Worm (Caenorhabditis elegans) whole organism, L2 larva: ENCODE results near the gene fezf-1.

Experiments used
- C34F6.9 ChIP-seq: fragments of 150-350 bp; optimal IDR thresholded peaks from 2 replicates; lab custom pipeline; 2014; ENCODE audit warnings: missing biosample characterization, missing genetic modification characterization
- F13H6.1 ChIP-seq: sonication (generic microtip); optimal IDR thresholded peaks from 2 replicates; lab custom pipeline; 2016; ENCODE audit warnings: missing genetic modification characterization, missing compliant biosample characterization
- R02D3.7 ChIP-seq: fragments of 150-350 bp; optimal IDR thresholded peaks from 2 replicates; lab custom pipeline; 2014; ENCODE audit warnings: missing biosample characterization, missing genetic modification characterization
- ZK546.5 ChIP-seq: sonication (generic microtip); optimal IDR thresholded peaks from 2 replicates; lab custom pipeline; 2017; ENCODE audit warnings: missing biosample characterization, missing genetic modification characterization
- alr-1 ChIP-seq: fragments of 150-350 bp; optimal IDR thresholded peaks from 2 replicates; lab custom pipeline; 2014; ENCODE audit warnings: missing biosample characterization, missing genetic modification characterization
- ama-1 ChIP-seq: fragments of 150-350 bp; optimal IDR thresholded peaks from 2 replicates; lab custom pipeline; 2018; ENCODE audit warnings: inconsistent platforms
- blmp-1 ChIP-seq: sonication (generic microtip); optimal IDR thresholded peaks from 2 replicates; lab custom pipeline; 2017; ENCODE audit warnings: missing genetic modification characterization, mild to moderate bottlenecking, missing compliant biosample characterization, antibody characterized with exemption, moderate library complexity; ENCODE audit not compliant: insufficient read depth
- ceh-82 ChIP-seq: fragments of 150-350 bp; optimal IDR thresholded peaks from 2 replicates; lab custom pipeline; 2014; ENCODE audit warnings: missing biosample characterization, missing genetic modification characterization
- crh-2 ChIP-seq: sonication (generic microtip); optimal IDR thresholded peaks from 2 replicates; lab custom pipeline; 2017; ENCODE audit warnings: missing biosample characterization, missing genetic modification characterization
- dmd-4 ChIP-seq: sonication (generic microtip); optimal IDR thresholded peaks from 2 replicates; lab custom pipeline; 2017; ENCODE audit warnings: missing biosample characterization, missing genetic modification characterization
- egl-27 ChIP-seq: sonication (generic microtip); optimal IDR thresholded peaks from 3 replicates; lab custom pipeline; 2017; ENCODE audit warnings: missing biosample characterization, missing genetic modification reagents, missing genetic modification characterization
- elt-1 ChIP-seq: fragments of 150-350 bp; optimal IDR thresholded peaks from 2 replicates; lab custom pipeline; 2014; ENCODE audit warnings: missing biosample characterization, missing genetic modification characterization
- elt-3 ChIP-seq: sonication (generic microtip); optimal IDR thresholded peaks from 2 replicates; lab custom pipeline; 2017; ENCODE audit warnings: missing biosample characterization, missing genetic modification characterization
- fos-1 ChIP-seq: fragments of 150-350 bp; optimal IDR thresholded peaks from 2 replicates; lab custom pipeline; 2014; ENCODE audit warnings: missing biosample characterization, missing genetic modification characterization
- lin-11 ChIP-seq: fragments of 150-350 bp; sonication (generic microtip); optimal IDR thresholded peaks from 2 replicates; lab custom pipeline; 2014; ENCODE audit warnings: missing biosample characterization, missing genetic modification characterization, inconsistent platforms, mixed read lengths
- lin-13 ChIP-seq: fragments of 150-350 bp; optimal IDR thresholded peaks from 2 replicates; lab custom pipeline; 2014; ENCODE audit warnings: missing biosample characterization, missing genetic modification reagents, missing genetic modification characterization
- lsy-2 ChIP-seq, 2 experiments: fragments of 150-350 bp in 1 of 2; sonication (generic microtip) in 1 of 2; optimal IDR thresholded peaks; 2 replicates each; lab custom pipeline; 2014 to 2017; ENCODE audit warnings: missing biosample characterization in 2 of 2, missing genetic modification characterization in 2 of 2
- mab-5 ChIP-seq: fragments of 150-350 bp; optimal IDR thresholded peaks from 2 replicates; lab custom pipeline; 2014; ENCODE audit warnings: missing biosample characterization, missing genetic modification characterization
- mbf-1 ChIP-seq: sonication (generic microtip); optimal IDR thresholded peaks from 2 replicates; lab custom pipeline; 2017; ENCODE audit warnings: missing biosample characterization, missing genetic modification characterization
- nhr-10 ChIP-seq: sonication (generic microtip); optimal IDR thresholded peaks from 2 replicates; lab custom pipeline; 2017; ENCODE audit warnings: missing biosample characterization, missing genetic modification characterization
- nhr-12 ChIP-seq: fragments of 150-350 bp; optimal IDR thresholded peaks from 2 replicates; lab custom pipeline; 2014; ENCODE audit warnings: missing biosample characterization, missing genetic modification characterization
- nhr-129 ChIP-seq: fragments of 150-350 bp; optimal IDR thresholded peaks from 2 replicates; lab custom pipeline; 2014; ENCODE audit warnings: missing biosample characterization, missing genetic modification characterization
- nhr-21 ChIP-seq: fragments of 150-350 bp; optimal IDR thresholded peaks from 2 replicates; lab custom pipeline; 2014; ENCODE audit warnings: missing biosample characterization, missing genetic modification characterization
- nhr-23 ChIP-seq: fragments of 150-350 bp; optimal IDR thresholded peaks from 2 replicates; lab custom pipeline; 2014; ENCODE audit warnings: missing biosample characterization, missing genetic modification reagents, missing genetic modification characterization
- nhr-237 ChIP-seq: fragments of 150-350 bp; optimal IDR thresholded peaks from 2 replicates; lab custom pipeline; 2014; ENCODE audit warnings: missing biosample characterization, missing genetic modification characterization
- nhr-25 ChIP-seq: fragments of 150-350 bp; sonication (generic microtip); optimal IDR thresholded peaks from 3 replicates; lab custom pipeline; 2014; ENCODE audit warnings: missing biosample characterization, missing genetic modification characterization
- nhr-6 ChIP-seq: fragments of 150-350 bp; optimal IDR thresholded peaks from 2 replicates; lab custom pipeline; 2014; ENCODE audit warnings: missing biosample characterization, missing genetic modification characterization
- nhr-77 ChIP-seq: fragments of 150-350 bp; optimal IDR thresholded peaks from 2 replicates; lab custom pipeline; 2014; ENCODE audit warnings: missing biosample characterization, missing genetic modification characterization
- peb-1 ChIP-seq: fragments of 150-350 bp; optimal IDR thresholded peaks from 2 replicates; lab custom pipeline; 2014; ENCODE audit warnings: missing biosample characterization, missing genetic modification characterization
- skn-1 ChIP-seq: sonication (generic microtip); optimal IDR thresholded peaks from 2 replicates; lab custom pipeline; 2017; ENCODE audit warnings: missing biosample characterization, missing genetic modification characterization
- sma-3 ChIP-seq: sonication (generic microtip); optimal IDR thresholded peaks from 2 replicates; lab custom pipeline; 2016; ENCODE audit warnings: missing genetic modification reagents, missing genetic modification characterization, missing compliant biosample characterization
- sma-9 ChIP-seq, 2 experiments: fragments of 150-350 bp in 1 of 2; sonication (generic microtip) in 1 of 2; optimal IDR thresholded peaks; 2 replicates each; lab custom pipeline; 2014 to 2016; ENCODE audit warnings: missing genetic modification characterization in 2 of 2, mild to moderate bottlenecking in 1 of 2, missing biosample characterization in 1 of 2, missing compliant biosample characterization in 1 of 2, missing genetic modification reagents in 1 of 2, moderate library complexity in 1 of 2
- snpc-4 ChIP-seq: fragments of 150-350 bp; optimal IDR thresholded peaks from 2 replicates; lab custom pipeline; 2014; ENCODE audit warnings: missing biosample characterization, missing genetic modification characterization
- unc-55 ChIP-seq: fragments of 150-350 bp; sonication (generic microtip); optimal IDR thresholded peaks from 3 replicates; lab custom pipeline; 2014; ENCODE audit warnings: missing biosample characterization, missing genetic modification reagents, missing genetic modification characterization
- unc-62 ChIP-seq: fragments of 150-350 bp; optimal IDR thresholded peaks from 2 replicates; lab custom pipeline; 2014; ENCODE audit warnings: missing biosample characterization, missing genetic modification reagents, missing genetic modification characterization
- ztf-1 ChIP-seq: fragments of 200-800 bp; sonication (Bioruptor generic); conservative IDR thresholded peaks from 2 replicates; pipeline ENCODE4 v1.3.6; 2022; ENCODE audit warnings: missing genetic modification characterization, missing compliant biosample characterization

Gene fezf-1

DNA sequence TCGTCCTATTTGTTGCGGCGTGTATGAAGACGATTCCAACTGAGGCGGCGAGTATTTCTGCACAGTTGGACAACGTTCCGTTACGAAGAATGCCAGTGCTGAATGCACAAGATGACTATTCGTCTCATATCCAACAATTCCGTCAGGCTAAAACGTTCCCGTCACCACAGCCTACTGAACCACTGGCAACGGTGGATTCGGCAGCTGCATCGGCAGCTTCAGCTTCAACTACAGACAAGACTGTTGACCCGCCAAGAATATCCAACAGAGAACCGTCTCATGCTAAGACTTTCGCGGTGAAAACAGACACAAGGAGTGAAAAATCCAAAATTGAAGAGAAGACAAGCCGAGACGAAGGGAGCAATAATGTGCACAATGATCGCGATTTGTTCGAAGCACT, 17.7 kb downstream of the fezf-1 start:
- TF ChIP-seq ZK546.5 (no peak), nhr-77 (tag; lab: Kevin White, UChicago) (no peak), ceh-82 (tag; lab: Kevin White, UChicago) (no peak), nhr-6 (tag; lab: Kevin White, UChicago) (no peak), nhr-237 (no peak), crh-2 (no peak), lin-13 (no peak), egl-27 (tag; lab: Kevin White, UChicago) (no peak), R02D3.7 (tag; lab: Kevin White, UChicago) (no peak), mab-5 (tag; lab: Kevin White, UChicago) (no peak), elt-1 (tag; lab: Kevin White, UChicago) (no peak), peb-1 (no peak), nhr-25 (no peak), sma-3 (GFP tag; lab: Kevin White, UChicago) (no peak), unc-55 (no peak), nhr-21 (tag; lab: Kevin White, UChicago) (no peak), lsy-2 (tag; optimal IDR thresholded peaks at IDR 0.05; lab: Kevin White, UChicago) (no peak)

DNA sequence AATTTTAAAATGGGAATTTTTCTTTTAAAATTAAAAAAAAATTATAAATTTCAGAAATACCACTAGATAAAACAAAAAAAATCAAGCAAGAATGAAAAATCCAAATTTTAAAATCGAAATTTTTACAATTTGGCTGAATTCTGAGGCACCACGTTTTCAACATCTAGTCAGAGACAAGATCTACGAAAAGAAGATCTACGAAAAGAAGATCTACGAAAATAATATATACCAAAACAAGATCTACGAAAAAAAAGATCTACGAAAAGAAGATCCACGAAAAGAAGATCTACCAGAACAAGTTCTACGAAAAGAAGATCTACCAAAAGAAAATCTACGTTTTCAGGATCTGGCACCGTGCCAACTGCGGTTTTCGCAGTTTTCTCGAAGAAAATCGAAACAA, 21.1 kb downstream of the fezf-1 start:
- TF ChIP-seq snpc-4 (tag; lab: Kevin White, UChicago), result no peak
- no peak for TF ChIP-seq sma-3 (GFP tag; lab: Kevin White, UChicago)
- peak; percentile 34 for TF ChIP-seq unc-55
- TF ChIP-seq nhr-237, result no peak
- TF ChIP-seq nhr-77 (tag; lab: Kevin White, UChicago), result no peak

DNA sequence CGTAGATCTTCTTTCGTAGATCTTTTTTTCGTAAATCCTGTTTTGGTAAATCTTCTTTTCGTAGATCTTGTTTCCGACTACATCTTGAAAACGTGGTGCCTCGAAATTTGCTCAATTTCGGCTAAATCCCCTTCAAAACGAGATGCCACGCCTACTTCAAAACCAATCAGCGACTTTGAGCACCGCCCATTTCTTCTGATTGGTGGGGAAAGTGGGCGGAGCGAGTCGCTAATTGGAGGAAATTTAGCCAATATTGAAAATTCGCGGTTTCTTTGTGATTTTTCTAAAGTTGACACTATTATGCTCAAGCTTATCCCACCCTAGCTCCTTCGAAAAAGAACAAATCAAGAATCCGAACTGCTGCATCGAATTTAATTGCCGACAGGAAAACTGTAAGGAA, 21.7 kb downstream of the fezf-1 start:
- TF ChIP-seq ztf-1 (no peak), blmp-1 (tag; lab: Kevin White, UChicago) (no peak), lin-11 (tag; lab: Kevin White, UChicago) (no peak), snpc-4 (tag; lab: Kevin White, UChicago) (no peak), C34F6.9 (tag; lab: Kevin White, UChicago) (no peak), lin-13 (no peak), nhr-6 (tag; lab: Kevin White, UChicago) (no peak), nhr-23 (no peak), unc-62 (GFP tag; lab: Kevin White, UChicago) (no peak)
- TF ChIP-seq, all 48 proteins: peak for 0

DNA sequence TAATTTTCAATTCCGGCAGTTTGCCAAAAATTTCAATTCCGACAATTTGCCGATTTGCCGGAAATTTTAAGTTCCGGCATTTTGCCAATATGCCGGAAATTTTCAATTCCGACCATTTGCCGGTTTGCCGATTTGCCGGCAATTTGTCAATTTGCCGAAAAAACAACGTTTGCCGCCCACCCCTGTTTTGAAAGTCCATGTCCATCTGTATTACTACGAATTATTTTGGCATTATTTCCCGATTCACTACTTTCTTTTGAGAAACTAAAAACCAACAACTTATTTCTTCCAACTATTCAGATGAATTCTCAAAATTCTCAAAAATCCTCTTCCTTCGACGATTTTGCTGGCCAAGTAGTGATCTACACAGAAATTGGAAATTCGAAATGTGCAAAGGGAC, 26.4 kb downstream of the fezf-1 start, which contains the start of gene Y45F10A.7:
TSS of gene Y45F10A.7 (plus strand) at position 301 of the 400 bp plus-strand sequence.
- TF ChIP-seq dmd-4 (tag; lab: Kevin White, UChicago) (no peak), nhr-10 (tag; lab: Kevin White, UChicago) (no peak), elt-3 (no peak), skn-1 (tag; lab: Kevin White, UChicago) (no peak), sma-9 (GFP tag; optimal IDR thresholded peaks at IDR 0.05; lab: Kevin White, UChicago) (no peak), sma-9 (tag; optimal IDR thresholded peaks at IDR 0.05; lab: Kevin White, UChicago) (no peak), fos-1 (no peak), nhr-23 (no peak), peb-1 (no peak), alr-1 (no peak), nhr-6 (tag; lab: Kevin White, UChicago) (no peak), ama-1 (no peak), lsy-2 (tag; optimal IDR thresholded peaks at IDR 0.05; lab: Kevin White, UChicago) (no peak), mbf-1 (tag; lab: Kevin White, UChicago) (no peak), nhr-12 (tag; lab: Kevin White, UChicago) (no peak), F13H6.1 (no peak)

DNA sequence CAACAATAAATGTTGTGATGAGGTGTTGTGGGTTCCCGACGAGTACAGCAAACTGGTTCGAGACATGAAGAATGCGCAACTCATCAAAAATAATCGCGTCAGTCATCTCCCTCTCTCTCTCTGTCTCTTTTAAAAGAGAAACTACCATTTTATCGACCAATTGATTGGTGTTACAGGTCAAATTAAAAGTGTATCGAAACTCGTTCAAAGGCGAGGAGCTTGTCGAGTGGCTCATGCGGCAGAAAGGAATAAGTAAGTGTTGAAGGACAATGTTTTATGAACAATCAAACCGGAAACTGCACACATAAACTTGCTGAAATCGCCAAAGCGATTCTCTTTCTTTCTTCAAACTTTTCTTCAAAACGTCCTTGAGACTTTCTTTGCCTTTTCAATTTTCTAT, 27.8 kb downstream of the fezf-1 start:
- TF ChIP-seq ama-1 (no peak), nhr-129 (tag; lab: Kevin White, UChicago) (peak; percentile 34), mab-5 (tag; lab: Kevin White, UChicago) (no peak), unc-62 (GFP tag; lab: Kevin White, UChicago) (no peak)
